Fruit fly (Drosophila melanogaster) whole organism, embryonic: Measurements from ENCODE around the gene Nthl1.

Experiments
- Ada2b ChIP-seq: fragments of 200-800 bp; sonication (Bioruptor generic); IDR thresholded peaks from 2 replicates; pipeline ENCODE4 v1.3.6; 2022; ENCODE audit warnings: missing biosample characterization, missing genetic modification characterization
- Aef1 ChIP-seq: fragments of 200-800 bp; sonication (Bioruptor generic); IDR thresholded peaks from 3 replicates; pipeline ENCODE4 v1.3.6; 2022; ENCODE audit warnings: missing biosample characterization, missing genetic modification characterization
- Bteb2 ChIP-seq: fragments of 200-800 bp; sonication (Bioruptor generic); optimal IDR thresholded peaks from 2 replicates; lab custom pipeline; 2016; ENCODE audit warnings: missing biosample characterization, missing genetic modification characterization
- CG11398 ChIP-seq: fragments of 200-800 bp; sonication (Bioruptor generic); optimal IDR thresholded peaks from 2 replicates; lab custom pipeline; 2016; ENCODE audit warnings: missing biosample characterization, missing genetic modification characterization
- CG11456 ChIP-seq: fragments of 200-800 bp; sonication (Bioruptor generic); IDR thresholded peaks from 3 replicates; pipeline ENCODE4 v1.3.6; 2022; ENCODE audit warnings: missing biosample characterization, missing genetic modification characterization
- CG13296 ChIP-seq: fragments of 200-800 bp; sonication (Bioruptor generic); optimal IDR thresholded peaks from 3 replicates; lab custom pipeline; 2018; ENCODE audit warnings: missing biosample characterization, mild to moderate bottlenecking, missing genetic modification characterization
- CG13424 ChIP-seq: fragments of 200-800 bp; sonication (Bioruptor generic); optimal IDR thresholded peaks from 2 replicates; lab custom pipeline; 2019; ENCODE audit warnings: missing biosample characterization, mild to moderate bottlenecking, missing genetic modification characterization, moderate library complexity
- CG13775 ChIP-seq: fragments of 200-800 bp; sonication (Bioruptor generic); optimal IDR thresholded peaks from 3 replicates; lab custom pipeline; 2017; ENCODE audit warnings: missing biosample characterization, mild to moderate bottlenecking, missing genetic modification characterization
- CG16863 ChIP-seq: fragments of 200-800 bp; sonication (Bioruptor generic); optimal IDR thresholded peaks from 3 replicates; lab custom pipeline; 2016; ENCODE audit warnings: missing biosample characterization, missing genetic modification characterization
- CG2712 ChIP-seq: fragments of 200-800 bp; optimal IDR thresholded peaks from 3 replicates; lab custom pipeline; 2019; ENCODE audit warnings: missing biosample characterization, mild to moderate bottlenecking, missing genetic modification characterization, moderate library complexity
- CG31441 ChIP-seq: fragments of 200-800 bp; sonication (Bioruptor generic); IDR thresholded peaks from 2 replicates; pipeline ENCODE4 v1.3.6; 2022; ENCODE audit warnings: missing biosample characterization, missing genetic modification characterization
- CG3281 ChIP-seq: fragments of 200-800 bp; sonication (Bioruptor generic); optimal IDR thresholded peaks from 3 replicates; lab custom pipeline; 2017; ENCODE audit warnings: missing biosample characterization, mild to moderate bottlenecking, missing genetic modification characterization
- CG42726 ChIP-seq: fragments of 200-800 bp; sonication (Bioruptor generic); IDR thresholded peaks from 2 replicates; pipeline ENCODE4 v1.3.6; 2022; ENCODE audit warnings: missing biosample characterization, missing genetic modification characterization; ENCODE audit not compliant: partially characterized antibody
- CG4424 ChIP-seq: fragments of 200-800 bp; sonication (Bioruptor generic); optimal IDR thresholded peaks from 3 replicates; lab custom pipeline; 2016; ENCODE audit warnings: missing biosample characterization, missing genetic modification characterization
- CG6175 ChIP-seq: fragments of 200-800 bp; sonication (Bioruptor generic); IDR thresholded peaks from 3 replicates; pipeline ENCODE4 v1.3.6; 2022; ENCODE audit warnings: missing biosample characterization, missing genetic modification characterization
- CG7556 ChIP-seq: fragments of 200-800 bp; sonication (Bioruptor generic); optimal IDR thresholded peaks from 2 replicates; lab custom pipeline; 2017; ENCODE audit warnings: missing biosample characterization, mild to moderate bottlenecking, missing genetic modification characterization
- CG7745 ChIP-seq: fragments of 200-800 bp; sonication (Bioruptor generic); optimal IDR thresholded peaks from 2 replicates; lab custom pipeline; 2018; ENCODE audit warnings: missing biosample characterization, mild to moderate bottlenecking, missing genetic modification characterization, moderate library complexity
- CG8388 ChIP-seq: fragments of 200-800 bp; sonication (Bioruptor generic); optimal IDR thresholded peaks from 2 replicates; lab custom pipeline; 2019; ENCODE audit warnings: missing biosample characterization, mild to moderate bottlenecking, missing genetic modification characterization, moderate library complexity
- D19B ChIP-seq: fragments of 200-800 bp; sonication (Bioruptor generic); optimal IDR thresholded peaks from 2 replicates; lab custom pipeline; 2017; ENCODE audit warnings: missing biosample characterization, mild to moderate bottlenecking, missing genetic modification characterization
- Dll ChIP-seq: fragments of 200-800 bp; sonication (Bioruptor generic); IDR thresholded peaks from 4 replicates; pipeline ENCODE4 v1.3.6; 2022; ENCODE audit warnings: missing biosample characterization, missing genetic modification characterization; ENCODE audit not compliant: partially characterized antibody
- Drgx ChIP-seq: fragments of 200-800 bp; sonication (Bioruptor generic); IDR thresholded peaks from 2 replicates; pipeline ENCODE4 v1.3.6; 2022; ENCODE audit warnings: missing biosample characterization, missing genetic modification characterization
- MTF-1 ChIP-seq: fragments of 200-800 bp; sonication (Bioruptor generic); optimal IDR thresholded peaks from 2 replicates; lab custom pipeline; 2018; ENCODE audit warnings: missing biosample characterization, mild to moderate bottlenecking, missing genetic modification characterization, borderline replicate concordance
- Meics ChIP-seq: fragments of 200-800 bp; sonication (Bioruptor generic); optimal IDR thresholded peaks from 2 replicates; lab custom pipeline; 2017; ENCODE audit warnings: missing biosample characterization, mild to moderate bottlenecking, missing genetic modification characterization
- Sox102F ChIP-seq: fragments of 200-800 bp; sonication (Bioruptor generic); optimal IDR thresholded peaks from 2 replicates; lab custom pipeline; 2018; ENCODE audit warnings: missing biosample characterization, mild to moderate bottlenecking, missing genetic modification characterization, moderate library complexity
- Spps ChIP-seq: fragments of 200-800 bp; sonication (Bioruptor generic); optimal IDR thresholded peaks from 2 replicates; lab custom pipeline; 2018; ENCODE audit warnings: missing biosample characterization, mild to moderate bottlenecking, missing genetic modification characterization
- Ssrp ChIP-seq: fragments of 200-800 bp; sonication (Bioruptor generic); optimal IDR thresholded peaks from 2 replicates; lab custom pipeline; 2018; ENCODE audit warnings: missing biosample characterization, mild to moderate bottlenecking, missing genetic modification characterization, moderate library complexity
- Tbp ChIP-seq: fragments of >200 bp; optimal IDR thresholded peaks from 2 replicates; lab custom pipeline; 2018; ENCODE audit warnings: missing biosample characterization, missing genetic modification characterization
- ap ChIP-seq: fragments of 200-800 bp; sonication (Bioruptor generic); IDR thresholded peaks from 2 replicates; pipeline ENCODE4 v1.3.6; 2022; ENCODE audit warnings: missing biosample characterization, missing genetic modification characterization
- ase ChIP-seq: fragments of 200-800 bp; sonication (Bioruptor generic); IDR thresholded peaks from 3 replicates; pipeline ENCODE4 v1.3.6; 2022; ENCODE audit warnings: missing biosample characterization, missing genetic modification characterization
- bcd ChIP-seq: fragments of 200-800 bp; sonication (Bioruptor generic); optimal IDR thresholded peaks from 2 replicates; lab custom pipeline; 2017; ENCODE audit warnings: missing biosample characterization, mild to moderate bottlenecking, missing genetic modification characterization
- cato ChIP-seq: fragments of 200-800 bp; sonication (Bioruptor generic); optimal IDR thresholded peaks from 2 replicates; lab custom pipeline; 2016; ENCODE audit warnings: missing biosample characterization, missing genetic modification characterization, borderline replicate concordance
- chif ChIP-seq, 2 experiments: fragments of 200-800 bp; sonication (Bioruptor generic); optimal IDR thresholded peaks; 3 replicates each; lab custom pipeline; 2016; ENCODE audit warnings: missing biosample characterization in 2 of 2, missing genetic modification characterization in 2 of 2
- cwo ChIP-seq: fragments of 200-800 bp; sonication (Bioruptor generic); optimal IDR thresholded peaks from 3 replicates; lab custom pipeline; 2017; ENCODE audit warnings: missing biosample characterization, missing genetic modification characterization, mild to moderate bottlenecking, moderate library complexity, missing genetic modification reagents
- fd96Cb ChIP-seq: fragments of 200-800 bp; sonication (Bioruptor generic); optimal IDR thresholded peaks from 2 replicates; lab custom pipeline; 2018; ENCODE audit warnings: missing biosample characterization, mild to moderate bottlenecking, missing genetic modification characterization, moderate library complexity
- grau ChIP-seq: fragments of 200-800 bp; optimal IDR thresholded peaks from 3 replicates; lab custom pipeline; 2019; ENCODE audit warnings: missing biosample characterization, mild to moderate bottlenecking, missing genetic modification characterization, moderate library complexity
- gsb-n ChIP-seq: fragments of 200-800 bp; sonication (Bioruptor generic); optimal IDR thresholded peaks from 3 replicates; lab custom pipeline; 2018; ENCODE audit warnings: missing biosample characterization, mild to moderate bottlenecking, missing genetic modification characterization
- gt ChIP-seq: fragments of 200-800 bp; sonication (Bioruptor generic); IDR thresholded peaks from 2 replicates; pipeline ENCODE4 v1.3.6; 2022; ENCODE audit warnings: missing biosample characterization, missing genetic modification characterization
- insv ChIP-seq, 2 experiments: fragments of 200-800 bp; sonication (Bioruptor generic); optimal IDR thresholded peaks; 3 replicates each; lab custom pipeline; 2016 to 2018; ENCODE audit warnings: missing biosample characterization in 2 of 2, missing genetic modification characterization in 2 of 2
- mirr ChIP-seq: fragments of 200-800 bp; sonication (Bioruptor generic); optimal IDR thresholded peaks from 3 replicates; lab custom pipeline; 2018; ENCODE audit warnings: missing biosample characterization, mild to moderate bottlenecking, missing genetic modification characterization
- pfk ChIP-seq: fragments of 200-800 bp; sonication (Bioruptor generic); optimal IDR thresholded peaks from 2 replicates; lab custom pipeline; 2018; ENCODE audit warnings: missing biosample characterization, mild to moderate bottlenecking, missing genetic modification characterization, moderate library complexity
- phol ChIP-seq: fragments of 200-800 bp; sonication (Bioruptor generic); optimal IDR thresholded peaks from 3 replicates; lab custom pipeline; 2018; ENCODE audit warnings: missing biosample characterization, mild to moderate bottlenecking, missing genetic modification characterization, moderate library complexity
- sc ChIP-seq, 3 experiments: fragments of >200 bp in 2 of 3; fragments of 200-800 bp in 1 of 3; sonication (Bioruptor generic) in 1 of 3; optimal IDR thresholded peaks; 2 replicates in 2 of 3; 3 replicates in 1 of 3; lab custom pipeline; 2017; ENCODE audit warnings: mild to moderate bottlenecking in 1 of 3, missing biosample characterization in 1 of 3, missing genetic modification characterization in 1 of 3, missing genetic modification reagents in 1 of 3
- sob ChIP-seq: fragments of 200-800 bp; sonication (Bioruptor generic); IDR thresholded peaks from 2 replicates; pipeline ENCODE4 v1.3.6; 2022; ENCODE audit warnings: missing biosample characterization, missing genetic modification characterization
- tap ChIP-seq: fragments of 200-800 bp; optimal IDR thresholded peaks from 3 replicates; lab custom pipeline; 2019; ENCODE audit warnings: missing biosample characterization, mild to moderate bottlenecking, missing genetic modification characterization, moderate library complexity
- tna ChIP-seq: fragments of 200-800 bp; sonication (Bioruptor generic); IDR thresholded peaks from 2 replicates; pipeline ENCODE4 v1.3.6; 2022; ENCODE audit warnings: missing biosample characterization, missing genetic modification characterization; ENCODE audit not compliant: partially characterized antibody
- wor ChIP-seq: fragments of 200-800 bp; sonication (Bioruptor generic); IDR thresholded peaks from 2 replicates; pipeline ENCODE4 v1.3.6; 2022; ENCODE audit warnings: missing biosample characterization, missing genetic modification characterization
- z ChIP-seq: fragments of 200-800 bp; sonication (Bioruptor generic); IDR thresholded peaks from 3 replicates; pipeline ENCODE4 v1.3.6; 2022; ENCODE audit warnings: missing biosample characterization, missing genetic modification characterization

The Nthl1 gene

DNA sequence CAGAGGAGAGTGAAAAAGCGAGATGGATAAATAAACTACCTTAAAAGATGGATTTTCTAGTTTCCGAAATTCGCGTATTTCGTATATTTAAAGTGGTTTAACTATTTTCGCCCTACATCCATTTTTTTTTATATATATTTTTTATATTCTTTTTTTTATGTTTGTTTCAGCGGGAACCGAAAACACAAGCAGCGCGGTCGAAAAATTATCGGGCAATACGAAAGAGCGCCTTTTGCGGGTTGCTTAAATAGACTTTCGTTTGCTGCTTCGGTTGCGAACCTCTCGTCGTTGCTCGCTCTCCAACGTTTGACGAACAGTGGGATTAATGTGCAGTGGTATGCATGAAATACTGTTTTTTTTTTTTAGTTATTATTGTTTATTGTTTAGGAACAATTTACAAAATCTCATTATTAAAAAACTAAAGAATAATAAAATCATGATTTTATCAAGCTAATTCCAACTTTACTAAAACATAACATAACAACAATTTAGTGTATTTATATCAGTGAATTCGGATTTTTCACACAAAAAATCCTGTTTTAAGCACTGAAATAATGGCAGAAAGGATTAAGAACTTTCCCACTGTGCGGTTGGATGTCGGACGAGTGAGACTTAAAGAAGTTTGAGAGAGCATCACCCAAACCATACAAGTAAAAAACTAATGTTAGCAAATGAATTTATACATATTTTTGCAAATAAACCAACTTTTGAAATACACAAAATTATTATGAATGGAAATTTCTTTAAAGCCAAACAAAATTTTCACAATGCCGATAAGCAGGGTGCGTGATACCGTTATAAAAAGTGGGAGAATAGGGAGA lies 10.2 kb downstream of the Nthl1 start (continued):
- TF ChIP-seq grau (tag; lab: Kevin White, UChicago) (peak; percentile 82), Tbp (GFP tag; lab: Kevin White, UChicago) (no peak), ase (GFP tag; lab: Robert Waterston, UW) (peak; percentile 75), chif (GFP tag; optimal IDR thresholded peaks at IDR 0.05; lab: Kevin White, UChicago) (peak in 1 of 2 experiments; percentile 2), D19B (peak; percentile 86), CG3281 (peak; percentile 95), CG13424 (peak; percentile 81), CG2712 (tag; lab: Kevin White, UChicago) (peak; percentile 96), phol (tag; lab: Kevin White, UChicago) (peak; percentile 96), bcd (GFP tag; lab: Kevin White, UChicago) (peak; percentile 90), MTF-1 (GFP tag; lab: Kevin White, UChicago) (peak; percentile 83), CG42726 (GFP tag; lab: Robert Waterston, UW) (no peak), Bteb2 (no peak), sc (optimal IDR thresholded peaks at IDR 0.05; lab: Kevin White, UChicago) (no peak), sc (GFP tag; optimal IDR thresholded peaks at IDR 0.05; lab: Kevin White, UChicago) (peak; percentile 48), Drgx (peak; percentile 81), wor (GFP tag; lab: Robert Waterston, UW) (peak; percentile 47), CG4424 (GFP tag; lab: Kevin White, UChicago) (peak; percentile 95), Dll (GFP tag; lab: Robert Waterston, UW) (0 out of 4 replicates have a peak, but pooled peaks have one; percentile 15), CG8388 (peak; percentile 71), Ssrp (peak; percentile 80), cato (peak; percentile 54), Sox102F (GFP tag; lab: Kevin White, UChicago) (peak; percentile 75), Meics (GFP tag; lab: Kevin White, UChicago) (peak; percentile 97), tna (GFP tag; lab: Robert Waterston, UW) (no peak), CG6175 (GFP tag; lab: Robert Waterston, UW) (peak; percentile 84; the same call in 2 of the 3 replicates), insv (GFP tag; optimal IDR thresholded peaks at IDR 0.05; lab: Kevin White, UChicago) (no peak), Spps (tag; lab: Kevin White, UChicago) (peak; percentile 83), CG13775 (GFP tag; lab: Kevin White, UChicago) (peak; percentile 80), CG11398 (peak; percentile 30), Aef1 (GFP tag; lab: Robert Waterston, UW) (peak; percentile 83), tap (tag; lab: Kevin White, UChicago) (peak; percentile 90), z (peak; percentile 43; the same call in 1 of the 3 replicates), CG31441 (GFP tag; lab: Robert Waterston, UW) (peak; percentile 96), CG11456 (GFP tag; lab: Robert Waterston, UW) (peak; percentile 68; the same call in 2 of the 3 replicates), CG13296 (peak; percentile 97), CG7745 (tag; lab: Kevin White, UChicago) (no peak), mirr (peak; percentile 75), gsb-n (tag; lab: Kevin White, UChicago) (peak; percentile 66), pfk (GFP tag; lab: Kevin White, UChicago) (no peak), CG7556 (peak; percentile 91), fd96Cb (tag; lab: Kevin White, UChicago) (peak; percentile 93), Ada2b (GFP tag; lab: Robert Waterston, UW) (peak; percentile 88), ap (GFP tag; lab: Robert Waterston, UW) (no peak), sob (GFP tag; lab: Robert Waterston, UW) (no peak), gt (peak; percentile 46; the same call in 1 of the 2 replicates), cwo (GFP tag; lab: Kevin White, UChicago) (peak; percentile 91), CG16863 (GFP tag; lab: Kevin White, UChicago) (no peak)
